Worm (Caenorhabditis elegans): ENCODE data around the gene sri-45.

sri-45 gene

ce11 chrII:661696-662095, at the start of gene sri-45:
sri-45 (minus strand) TSS chrII:661796.
- TF ChIP-seq W03F9.2 (tag; optimal IDR thresholded peaks at IDR 0.05) (no peak), dao-5 (tag; optimal IDR thresholded peaks at IDR 0.05) (no peak), him-1 (tag; optimal IDR thresholded peaks at IDR 0.05) (no peak)

- TF ChIP-seq dao-5 (tag; optimal IDR thresholded peaks at IDR 0.05), result no peak
- TF ChIP-seq him-1 (tag; optimal IDR thresholded peaks at IDR 0.05), result no peak
- TF ChIP-seq W03F9.2 (tag; optimal IDR thresholded peaks at IDR 0.05), result no peak
These were observed 47.5 kb upstream of the sri-45 start, which contains the start of gene T02H6.1 for ce11 chrII:709081-709480. T02H6.1 (plus strand) TSS chrII:709381.

- TF ChIP-seq him-1 (tag; optimal IDR thresholded peaks at IDR 0.05) (no peak), dao-5 (tag; optimal IDR thresholded peaks at IDR 0.05) (no peak), W03F9.2 (tag; optimal IDR thresholded peaks at IDR 0.05) (no peak)
These were observed 40.0 kb upstream of the sri-45 start, which contains the start of gene thoc-1 for ce11 chrII:701371-702139. thoc-1 (plus strand) TSS chrII:702107.

ce11 chrII:701025-701370, 39.4 kb upstream of the sri-45 start, which contains the start of gene T02H6.11:
T02H6.11 (minus strand) TSS chrII:701125.
- TF ChIP-seq him-1 (tag; optimal IDR thresholded peaks at IDR 0.05) (no peak), dao-5 (tag; optimal IDR thresholded peaks at IDR 0.05) (no peak), W03F9.2 (tag; optimal IDR thresholded peaks at IDR 0.05) (no peak)

- no peak for TF ChIP-seq dao-5 (tag; optimal IDR thresholded peaks at IDR 0.05)
- no peak for TF ChIP-seq him-1 (tag; optimal IDR thresholded peaks at IDR 0.05)
- TF ChIP-seq W03F9.2 (tag; optimal IDR thresholded peaks at IDR 0.05), result no peak
These were observed 30.0 kb upstream of the sri-45 start, which contains the start of gene T02H6.3 for ce11 chrII:691550-691949. T02H6.3 (plus strand) TSS chrII:691850.

- no peak for TF ChIP-seq W03F9.2 (tag; optimal IDR thresholded peaks at IDR 0.05)
- no peak for TF ChIP-seq him-1 (tag; optimal IDR thresholded peaks at IDR 0.05)
- TF ChIP-seq dao-5 (tag; optimal IDR thresholded peaks at IDR 0.05), result no peak
These were observed 28.2 kb upstream of the sri-45 start, which contains the start of gene T02H6.4 for ce11 chrII:689749-690148. T02H6.4 (plus strand) TSS chrII:690049.

ce11 chrII:684811-685210, 23.2 kb upstream of the sri-45 start, which contains the start of gene T02H6.5:
T02H6.5 (plus strand) TSS chrII:685111.
- TF ChIP-seq W03F9.2 (tag; optimal IDR thresholded peaks at IDR 0.05) (no peak), him-1 (tag; optimal IDR thresholded peaks at IDR 0.05) (no peak), dao-5 (tag; optimal IDR thresholded peaks at IDR 0.05) (no peak)

- no peak for TF ChIP-seq him-1 (tag; optimal IDR thresholded peaks at IDR 0.05)
- TF ChIP-seq dao-5 (tag; optimal IDR thresholded peaks at IDR 0.05), result no peak
- TF ChIP-seq W03F9.2 (tag; optimal IDR thresholded peaks at IDR 0.05), result no peak
These were observed 21.9 kb upstream of the sri-45 start, which contains the start of gene T02H6.6 for ce11 chrII:683467-683866. T02H6.6 (plus strand) TSS chrII:683767.

- TF ChIP-seq W03F9.2 (tag; optimal IDR thresholded peaks at IDR 0.05), result no peak
- no peak for TF ChIP-seq him-1 (tag; optimal IDR thresholded peaks at IDR 0.05)
- TF ChIP-seq dao-5 (tag; optimal IDR thresholded peaks at IDR 0.05), result no peak
These were observed 20.7 kb upstream of the sri-45 start, which contains the start of gene T02H6.7 for ce11 chrII:682326-682725. T02H6.7 (plus strand) TSS chrII:682626.

- TF ChIP-seq W03F9.2 (tag; optimal IDR thresholded peaks at IDR 0.05) (no peak), dao-5 (tag; optimal IDR thresholded peaks at IDR 0.05) (no peak), him-1 (tag; optimal IDR thresholded peaks at IDR 0.05) (no peak)
These were observed 19.0 kb upstream of the sri-45 start, which contains the start of the genes T02H6.10 and T02H6.8 for ce11 chrII:680612-681011. T02H6.10 (minus strand) TSS chrII:680712. T02H6.8 (plus strand) TSS chrII:680832.

ce11 chrII:678581-678980, 17.0 kb upstream of the sri-45 start, which contains the start of gene T02H6.9:
T02H6.9 (plus strand) TSS chrII:678881.
- TF ChIP-seq dao-5 (tag; optimal IDR thresholded peaks at IDR 0.05) (no peak), W03F9.2 (tag; optimal IDR thresholded peaks at IDR 0.05) (no peak), him-1 (tag; optimal IDR thresholded peaks at IDR 0.05) (no peak)

ce11 chrII:675822-676221, 14.2 kb upstream of the sri-45 start:
- TF ChIP-seq W03F9.2 (tag; optimal IDR thresholded peaks at IDR 0.05), result no peak
- TF ChIP-seq him-1 (tag; optimal IDR thresholded peaks at IDR 0.05), result no peak
- TF ChIP-seq dao-5 (tag; optimal IDR thresholded peaks at IDR 0.05), result no peak

- TF ChIP-seq him-1 (tag; optimal IDR thresholded peaks at IDR 0.05) (no peak), dao-5 (tag; optimal IDR thresholded peaks at IDR 0.05) (no peak), W03F9.2 (tag; optimal IDR thresholded peaks at IDR 0.05) (no peak)
These were observed 13.7 kb upstream of the sri-45 start, which contains the start of gene Y39F10C.1 for ce11 chrII:675303-675702. Y39F10C.1 (plus strand) TSS chrII:675603.

ce11 chrII:674116-674515, 12.5 kb upstream of the sri-45 start, which contains the start of gene Y39F10C.3:
Y39F10C.3 (plus strand) TSS chrII:674416.
- no peak for TF ChIP-seq W03F9.2 (tag; optimal IDR thresholded peaks at IDR 0.05)
- no peak for TF ChIP-seq dao-5 (tag; optimal IDR thresholded peaks at IDR 0.05)
- TF ChIP-seq him-1 (tag; optimal IDR thresholded peaks at IDR 0.05), result no peak
